Worm (Caenorhabditis elegans) whole organism, early embryonic: Measurements from ENCODE around the gene F22B7.3.

Experiments used
- ceh-36 ChIP-seq: sonication (generic microtip); optimal IDR thresholded peaks from 2 replicates; lab custom pipeline; 2016; ENCODE audit warnings: missing genetic modification characterization, inconsistent platforms, missing compliant biosample characterization
- sea-1 ChIP-seq: fragments of 200-800 bp; sonication (Bioruptor generic); conservative IDR thresholded peaks from 2 replicates; pipeline ENCODE4 v1.3.6; 2022; ENCODE audit warnings: missing genetic modification characterization, missing compliant biosample characterization
- tbx-11 ChIP-seq: fragments of 200-800 bp; sonication (Bioruptor generic); IDR thresholded peaks from 2 replicates; pipeline ENCODE4 v1.3.6; 2022; ENCODE audit warnings: missing genetic modification characterization, missing compliant biosample characterization
- tra-4 ChIP-seq: sonication (generic microtip); optimal IDR thresholded peaks from 2 replicates; lab custom pipeline; 2017; ENCODE audit warnings: missing genetic modification characterization, missing compliant biosample characterization

- TF ChIP-seq ceh-36: no peak
- no peak for TF ChIP-seq tra-4
- TF ChIP-seq tbx-11: no peak
- TF ChIP-seq sea-1 (GFP tag; lab: Robert Waterston, UW): no peak
Observed at ce11 chrIII:8616587-8616986, 32.1 kb upstream of the F22B7.3 start, which contains the start of gene C06E1.11.
